Worm (Caenorhabditis elegans): ENCODE measurements around the gene gldi-7.

Gene gldi-7

ce11 chrII:8531181-8531759 lies at the start of gene gldi-7:
Gene gldi-7, minus strand, starts transcription at chrII:8531222.
- TF ChIP-seq zip-5 (tag; optimal IDR thresholded peaks at IDR 0.05), result no peak
- no peak for TF ChIP-seq pag-3 (tag; optimal IDR thresholded peaks at IDR 0.05; ENCODE audit: borderline replicate concordance)
- TF ChIP-seq dve-1 (tag; optimal IDR thresholded peaks at IDR 0.05), result no peak
- TF ChIP-seq ceh-2 (tag; optimal IDR thresholded peaks at IDR 0.05), result no peak
- TF ChIP-seq ceh-34 (tag; optimal IDR thresholded peaks at IDR 0.05), result no peak
- no peak for TF ChIP-seq unc-86 (tag; optimal IDR thresholded peaks at IDR 0.05)
- no peak for TF ChIP-seq pha-2 (tag; optimal IDR thresholded peaks at IDR 0.05)
- TF ChIP-seq fkh-6 (tag; optimal IDR thresholded peaks at IDR 0.05), result no peak
- no peak for TF ChIP-seq ref-2 (tag; optimal IDR thresholded peaks at IDR 0.05)
- no peak for TF ChIP-seq tbx-2 (tag; optimal IDR thresholded peaks at IDR 0.05)
- no peak for TF ChIP-seq pros-1 (tag; optimal IDR thresholded peaks at IDR 0.05)
- TF ChIP-seq hlh-15 (tag; optimal IDR thresholded peaks at IDR 0.05), result no peak
- no peak for TF ChIP-seq sox-4 (tag; optimal IDR thresholded peaks at IDR 0.05)
- TF ChIP-seq syd-9 (tag; optimal IDR thresholded peaks at IDR 0.05), result no peak
- no peak for TF ChIP-seq unc-3 (GFP tag; conservative IDR thresholded peaks at IDR 0.05)
- no peak for TF ChIP-seq unc-3 (tag; optimal IDR thresholded peaks at IDR 0.05)
- TF ChIP-seq nhr-11 (tag; optimal IDR thresholded peaks at IDR 0.05), result no peak

DNA sequence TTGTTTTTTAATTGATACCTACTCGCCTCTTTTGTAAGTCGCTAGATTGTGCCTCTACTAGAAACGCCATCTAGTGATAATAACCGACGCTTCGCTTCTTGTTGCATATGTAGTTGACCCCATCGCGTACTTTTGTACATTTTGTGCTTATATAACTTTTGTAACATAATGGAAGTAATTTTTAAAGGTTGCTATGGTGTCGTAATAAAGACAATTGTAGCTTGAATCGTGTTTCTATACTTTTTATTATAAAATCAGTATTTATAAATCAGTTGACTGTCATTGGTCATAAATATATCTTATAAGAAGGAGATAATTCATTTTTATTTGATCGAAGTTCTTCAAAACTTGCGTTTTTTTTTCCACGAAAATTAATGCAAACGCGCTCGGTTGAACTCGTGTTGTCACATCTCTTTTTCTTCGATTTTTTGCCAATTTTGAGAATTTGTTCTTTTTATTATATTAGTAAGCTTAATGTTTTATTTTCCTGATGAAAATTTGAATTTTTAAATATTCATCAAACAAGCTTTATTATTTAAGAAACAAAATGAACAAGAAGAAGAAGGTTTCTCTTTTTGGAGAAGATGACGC lies 46.6 kb upstream of the gldi-7 start, which contains the start of gene F54C9.9:
F54C9.9 (plus strand) TSS at position 541 of the 591 bp plus-strand sequence.
- TF ChIP-seq K02D7.2 (tag; optimal IDR thresholded peaks at IDR 0.05), result no peak
- no peak for TF ChIP-seq Y22D7AL.16 (tag; optimal IDR thresholded peaks at IDR 0.05)
- TF ChIP-seq ceh-18 (tag; optimal IDR thresholded peaks at IDR 0.05), result no peak

ce11 chrII:8575184-8575583 lies 44.2 kb upstream of the gldi-7 start, which contains the start of gene puf-5:
Gene puf-5, plus strand, starts transcription at chrII:8575541.
- TF ChIP-seq pat-9 (tag; optimal IDR thresholded peaks at IDR 0.05) (no peak), hlh-6 (tag; optimal IDR thresholded peaks at IDR 0.05) (no peak), C38D4.7 (GFP tag; optimal IDR thresholded peaks at IDR 0.05) (no peak), dve-1 (tag; optimal IDR thresholded peaks at IDR 0.05) (no peak), unc-86 (tag; optimal IDR thresholded peaks at IDR 0.05) (no peak), lin-11 (tag; optimal IDR thresholded peaks at IDR 0.05) (no peak)

ce11 chrII:8573044-8573443 lies 42.0 kb upstream of the gldi-7 start, which contains the start of gene F54C9.7:
Gene F54C9.7, plus strand, starts transcription at chrII:8573344.
- TF ChIP-seq gmeb-2 (tag; optimal IDR thresholded peaks at IDR 0.05), result no peak
- no peak for TF ChIP-seq fkh-10 (GFP tag; optimal IDR thresholded peaks at IDR 0.05)
- no peak for TF ChIP-seq pros-1 (tag; optimal IDR thresholded peaks at IDR 0.05)
- TF ChIP-seq sdc-2 (tag; optimal IDR thresholded peaks at IDR 0.05), result no peak
- TF ChIP-seq zip-5 (tag; optimal IDR thresholded peaks at IDR 0.05), result no peak
- no peak for TF ChIP-seq hlh-8 (tag; optimal IDR thresholded peaks at IDR 0.05)
- TF ChIP-seq npax-4 (tag; optimal IDR thresholded peaks at IDR 0.05), result no peak
- TF ChIP-seq rnt-1 (tag; optimal IDR thresholded peaks at IDR 0.05), result no peak
- no peak for TF ChIP-seq ceh-34 (tag; optimal IDR thresholded peaks at IDR 0.05)
- no peak for TF ChIP-seq C08G9.2 (tag; optimal IDR thresholded peaks at IDR 0.05)
- no peak for TF ChIP-seq fax-1 (tag; optimal IDR thresholded peaks at IDR 0.05)
- no peak for TF ChIP-seq lim-6 (tag; optimal IDR thresholded peaks at IDR 0.05)
- no peak for TF ChIP-seq tbx-7 (tag; optimal IDR thresholded peaks at IDR 0.05)
- TF ChIP-seq ceh-6 (GFP tag; optimal IDR thresholded peaks at IDR 0.05), result no peak
- TF ChIP-seq nhr-232 (tag; optimal IDR thresholded peaks at IDR 0.05), result no peak
